Worm (Caenorhabditis elegans) whole organism, L3 larva: ENCODE measurements around the gene T03F6.10.

Experiments used
- R02D3.7 ChIP-seq: fragments of 150-350 bp; optimal IDR thresholded peaks from 2 replicates; lab custom pipeline; 2014; ENCODE audit warnings: missing biosample characterization, missing genetic modification characterization
- aly-2 ChIP-seq: fragments of 150-350 bp; optimal IDR thresholded peaks from 2 replicates; lab custom pipeline; 2014; ENCODE audit warnings: missing biosample characterization, missing genetic modification characterization
- ama-1 ChIP-seq: fragments of 150-350 bp; optimal IDR thresholded peaks from 2 replicates; lab custom pipeline; 2018
- ceh-82 ChIP-seq: fragments of 150-350 bp; optimal IDR thresholded peaks from 2 replicates; lab custom pipeline; 2014; ENCODE audit warnings: missing biosample characterization, missing genetic modification characterization
- nhr-23 ChIP-seq: fragments of 150-350 bp; optimal IDR thresholded peaks from 2 replicates; lab custom pipeline; 2014; ENCODE audit warnings: missing biosample characterization, missing genetic modification reagents, missing genetic modification characterization
- nhr-237 ChIP-seq: fragments of 150-350 bp; optimal IDR thresholded peaks from 2 replicates; lab custom pipeline; 2014; ENCODE audit warnings: missing biosample characterization, missing genetic modification characterization
- nhr-25 ChIP-seq: sonication (generic microtip); optimal IDR thresholded peaks from 2 replicates; lab custom pipeline; 2017; ENCODE audit warnings: missing biosample characterization, missing genetic modification characterization
- pqm-1 ChIP-seq: fragments of 150-350 bp; optimal IDR thresholded peaks from 2 replicates; lab custom pipeline; 2017; ENCODE audit warnings: missing biosample characterization, missing genetic modification characterization, inconsistent platforms

- TF ChIP-seq nhr-23 (tag; lab: Kevin White, UChicago) (no peak), ama-1 (lab: Kevin White, UChicago) (no peak), aly-2 (tag; lab: Kevin White, UChicago) (no peak), nhr-25 (tag; lab: Kevin White, UChicago) (no peak), ceh-82 (tag; lab: Kevin White, UChicago) (no peak), R02D3.7 (tag; lab: Kevin White, UChicago) (no peak), nhr-237 (tag; lab: Kevin White, UChicago) (no peak), pqm-1 (no peak)
Observed at ce11 chrIII:13341275-13341626, 36.9 kb downstream of the T03F6.10 start, which contains the start of gene nud-1.
